Fruit fly (Drosophila melanogaster) whole organism: Measurements from ENCODE around the gene gny.

Experiments used
- CG8478 ChIP-seq: fragments of >200 bp; optimal IDR thresholded peaks from 2 replicates; lab custom pipeline; 2018; ENCODE audit warnings: inconsistent platforms
- Dll ChIP-seq: fragments of >200 bp; optimal IDR thresholded peaks from 2 replicates; lab custom pipeline; 2017
- EcR ChIP-seq, 2 experiments: fragments of >200 bp; optimal IDR thresholded peaks; 2 replicates each; lab custom pipeline; 2017; ENCODE audit warnings: missing biosample characterization in 2 of 2, missing genetic modification characterization in 2 of 2, missing genetic modification reagents in 2 of 2
- pan ChIP-seq: fragments of >200 bp; optimal IDR thresholded peaks from 2 replicates; lab custom pipeline; 2017
- psq ChIP-seq: fragments of >200 bp; optimal IDR thresholded peaks from 2 replicates; lab custom pipeline; 2017
- usp ChIP-seq: fragments of >200 bp; optimal IDR thresholded peaks from 2 replicates; lab custom pipeline; 2017; ENCODE audit warnings: missing biosample characterization, missing genetic modification characterization, mixed read lengths

The gny gene

DNA sequence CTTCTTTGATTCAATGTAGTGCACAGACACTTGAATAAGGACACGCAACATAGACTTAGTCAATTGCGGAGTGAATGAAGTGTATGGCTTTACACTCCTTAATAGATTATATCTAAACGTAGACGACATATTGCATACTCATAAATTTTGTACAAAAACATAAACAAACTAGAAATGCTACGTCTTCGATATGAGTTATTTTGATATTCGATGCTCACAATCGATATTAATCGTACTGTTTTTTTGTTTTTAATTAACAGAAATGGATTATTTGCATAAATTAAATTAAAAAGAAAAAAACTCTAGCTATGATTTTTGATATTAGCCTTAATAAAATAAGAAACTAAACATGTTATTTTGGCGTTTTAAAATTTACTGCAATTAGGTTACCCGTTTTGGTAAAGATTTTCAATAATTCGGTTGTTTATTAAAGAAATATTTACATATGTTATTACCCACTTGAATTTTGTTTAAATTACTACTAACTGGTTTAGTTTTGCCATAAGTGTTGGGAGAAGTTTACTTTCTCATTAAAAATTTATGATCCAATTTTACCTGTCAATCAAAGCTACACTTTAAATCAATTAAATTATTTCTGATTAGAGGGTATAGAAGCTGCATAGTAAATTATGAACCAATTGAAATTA lies 25.2 kb downstream of the gny start, which contains the start of the genes CG17768, LSm-4 and Ir31a:
Gene CG17768, minus strand, starts transcription at position 196 of the 647 bp plus-strand sequence.
Gene LSm-4, minus strand, starts transcription at position 196 of the 647 bp plus-strand sequence.
Gene Ir31a, plus strand, starts transcription at position 558 of the 647 bp plus-strand sequence.
- no peak for TF ChIP-seq EcR (GFP tag; optimal IDR thresholded peaks at IDR 0.05; lab: Kevin White, UChicago)
- no peak for TF ChIP-seq psq (lab: Kevin White, UChicago)
- no peak for TF ChIP-seq Dll
- no peak for TF ChIP-seq CG8478 (lab: Kevin White, UChicago)
- no peak for TF ChIP-seq pan (lab: Kevin White, UChicago)

DNA sequence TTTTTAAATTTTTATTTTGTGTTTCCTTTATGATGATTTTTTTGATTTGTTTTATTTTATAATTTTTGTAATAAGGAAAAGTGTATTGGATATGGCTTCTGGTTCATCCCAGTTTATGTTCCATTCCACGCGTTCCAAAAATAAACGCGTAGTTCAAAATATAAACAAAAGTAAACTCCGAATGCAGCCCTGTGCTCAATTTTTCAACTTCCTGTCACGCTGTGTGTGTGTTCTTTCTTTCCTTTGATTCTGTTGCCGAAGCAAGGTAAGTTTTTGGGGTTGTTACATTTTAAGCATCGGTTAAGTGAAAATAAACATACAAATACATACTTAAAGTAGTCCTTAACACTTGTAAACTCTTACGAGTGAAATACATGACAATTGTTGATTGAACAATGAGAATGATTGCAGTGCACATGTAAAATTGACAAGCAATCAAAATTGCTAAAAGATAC lies 28.2 kb downstream of the gny start, which contains the start of the genes Ip259 and RpS27A:
Gene Ip259, plus strand, starts transcription at position 231 of the 455 bp plus-strand sequence.
Gene RpS27A, plus strand, starts transcription at position 231 of the 455 bp plus-strand sequence.
- TF ChIP-seq EcR (GFP tag; optimal IDR thresholded peaks at IDR 0.05; lab: Kevin White, UChicago), result no peak
- no peak for TF ChIP-seq pan (lab: Kevin White, UChicago)
- TF ChIP-seq CG8478 (lab: Kevin White, UChicago), result no peak
- TF ChIP-seq Dll, result no peak
- no peak for TF ChIP-seq psq (lab: Kevin White, UChicago)
- TF ChIP-seq usp (GFP tag; lab: Kevin White, UChicago), result no peak

DNA sequence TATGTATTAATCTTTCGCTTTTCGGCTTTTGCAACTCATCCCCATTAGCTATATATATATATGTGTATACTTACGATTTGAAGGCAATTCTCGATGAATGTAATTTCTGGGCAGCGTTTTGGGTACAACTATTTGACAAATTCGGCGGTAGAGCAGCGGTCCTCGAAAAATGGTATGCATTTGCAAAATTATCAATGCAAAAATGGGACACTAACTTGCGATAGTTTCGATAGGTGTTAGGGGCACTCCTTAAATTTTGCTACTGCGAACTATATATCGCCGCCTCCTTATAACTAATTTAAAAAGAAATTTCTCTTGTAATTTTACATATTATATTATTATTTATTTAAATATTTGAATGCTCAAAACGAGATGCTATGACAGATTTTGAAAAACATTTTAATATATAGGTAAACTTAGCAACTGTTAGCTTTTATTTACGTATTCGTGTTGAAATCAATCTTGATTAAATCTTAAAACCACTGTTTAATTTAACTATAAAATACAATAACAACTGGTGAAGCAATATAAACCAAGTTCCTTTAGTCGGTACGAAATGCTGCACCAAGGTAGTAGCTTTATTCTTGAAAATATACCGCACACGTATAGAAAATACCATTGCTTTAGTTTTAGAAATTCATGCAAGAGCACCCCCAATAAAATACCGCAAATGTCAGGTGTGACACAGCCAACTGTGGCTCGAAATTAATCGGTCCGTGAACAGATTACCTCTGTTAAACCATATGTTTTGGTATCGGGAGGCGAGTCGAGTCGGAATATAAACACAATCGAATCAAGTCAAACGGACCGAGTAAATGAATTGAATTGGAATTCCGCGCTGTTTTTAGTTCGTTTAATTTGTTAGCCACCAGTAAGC lies 33.6 kb downstream of the gny start, which contains the start of the genes CG5355 and Klp31E:
Gene CG5355, minus strand, starts transcription at position 213 of the 877 bp plus-strand sequence.
Gene Klp31E, plus strand, starts transcription at position 767 of the 877 bp plus-strand sequence.
- TF ChIP-seq CG8478 (lab: Kevin White, UChicago) (no peak), EcR (GFP tag; optimal IDR thresholded peaks at IDR 0.05; lab: Kevin White, UChicago) (no peak), pan (lab: Kevin White, UChicago) (no peak), usp (GFP tag; lab: Kevin White, UChicago) (no peak), Dll (no peak), psq (lab: Kevin White, UChicago) (no peak)

DNA sequence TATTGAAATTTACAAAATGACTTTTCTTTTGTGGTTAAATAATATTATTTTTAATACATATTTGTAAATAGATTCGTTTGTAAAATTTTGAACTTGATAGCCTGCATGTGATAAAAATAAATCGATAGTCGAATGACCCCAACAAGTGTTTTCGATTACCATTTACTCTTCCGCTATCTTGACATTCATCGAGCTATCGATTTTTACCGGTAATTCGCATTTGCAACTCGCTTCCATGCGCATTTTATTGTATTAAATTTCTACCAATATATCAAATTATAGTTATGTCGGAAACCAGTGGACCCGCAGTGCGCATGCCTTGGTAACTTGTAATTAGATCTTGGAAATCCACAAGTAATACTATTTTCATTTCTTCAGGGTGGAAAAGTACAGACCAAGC lies 39.1 kb downstream of the gny start, which contains the start of gene RfC3:
Gene RfC3, plus strand, starts transcription at position 210 of the 400 bp plus-strand sequence.
- TF ChIP-seq pan (lab: Kevin White, UChicago) (no peak), Dll (no peak), EcR (GFP tag; optimal IDR thresholded peaks at IDR 0.05; lab: Kevin White, UChicago) (no peak), usp (GFP tag; lab: Kevin White, UChicago) (no peak), CG8478 (lab: Kevin White, UChicago) (no peak), psq (lab: Kevin White, UChicago) (no peak)

DNA sequence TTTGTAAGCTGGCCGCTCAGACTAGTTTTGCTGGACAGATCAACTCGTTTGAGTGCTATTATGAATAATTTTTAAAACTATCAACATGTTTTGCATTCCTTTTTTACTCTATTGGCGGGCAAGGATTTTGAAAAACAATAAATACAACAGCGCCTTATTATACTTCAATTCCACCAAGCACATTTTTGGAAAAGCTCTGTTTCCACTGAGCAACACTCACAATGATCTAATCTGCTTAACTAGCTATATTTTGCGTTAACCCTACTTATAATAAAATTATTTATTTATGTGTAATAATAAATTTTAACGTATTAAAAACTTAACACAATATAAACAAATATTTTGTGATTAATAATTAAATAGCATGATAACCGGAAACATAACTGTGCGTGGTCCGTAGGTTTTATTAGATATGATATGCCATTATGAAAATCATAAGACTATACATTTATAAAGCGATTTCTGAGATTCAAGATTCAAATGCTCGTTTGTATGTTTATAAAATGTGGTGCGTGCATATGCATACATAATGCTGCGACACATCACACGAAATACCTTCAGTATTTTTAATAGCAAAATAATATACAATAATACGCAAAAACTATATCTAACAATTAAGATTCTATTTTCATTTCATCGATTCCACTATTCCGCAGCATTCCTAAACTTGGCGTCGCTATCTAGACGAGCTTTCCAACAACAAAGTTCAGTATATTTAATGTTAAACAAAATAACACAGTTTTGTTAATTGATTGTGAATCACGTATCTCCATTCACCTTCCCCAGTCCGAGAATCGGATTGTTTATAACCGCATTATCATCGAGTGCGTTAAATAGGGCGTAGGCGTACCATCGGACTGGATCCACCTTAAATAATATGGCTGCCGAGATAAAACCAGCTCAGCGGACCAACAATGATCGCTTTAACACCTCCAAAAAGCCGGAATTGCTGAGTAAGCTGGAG lies 43.0 kb downstream of the gny start, which contains the start of the genes pie and Wdfy2:
Gene pie, minus strand, starts transcription at position 138 of the 964 bp plus-strand sequence.
Gene Wdfy2, plus strand, starts transcription at position 649 of the 964 bp plus-strand sequence.
- no peak for TF ChIP-seq usp (GFP tag; lab: Kevin White, UChicago)
- no peak for TF ChIP-seq psq (lab: Kevin White, UChicago)
- TF ChIP-seq EcR (GFP tag; optimal IDR thresholded peaks at IDR 0.05; lab: Kevin White, UChicago), result no peak
- TF ChIP-seq CG8478 (lab: Kevin White, UChicago), result no peak

DNA sequence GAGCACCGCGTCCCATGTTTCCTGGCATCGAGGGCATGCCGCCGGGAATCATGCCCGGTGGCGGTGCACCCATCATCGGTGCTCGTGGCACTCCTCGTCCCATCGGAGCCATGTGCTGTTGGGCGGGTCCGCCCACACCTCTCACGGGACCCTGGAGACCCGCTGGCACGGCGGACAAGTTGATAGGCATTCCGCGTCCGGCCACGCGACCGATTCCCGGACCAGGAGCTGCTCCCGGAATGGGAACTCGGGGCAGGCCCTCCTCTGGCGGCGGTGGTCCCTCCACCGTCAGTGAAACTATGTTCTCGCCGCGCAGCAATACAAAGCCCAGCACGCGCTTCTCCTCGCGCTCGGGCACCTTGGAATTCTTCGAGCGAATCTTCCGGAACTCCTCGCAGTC lies 45.7 kb downstream of the gny start:
- TF ChIP-seq psq (lab: Kevin White, UChicago) (no peak), pan (lab: Kevin White, UChicago) (no peak), EcR (GFP tag; optimal IDR thresholded peaks at IDR 0.05; lab: Kevin White, UChicago) (no peak), Dll (no peak), usp (GFP tag; lab: Kevin White, UChicago) (no peak), CG8478 (lab: Kevin White, UChicago) (no peak)

DNA sequence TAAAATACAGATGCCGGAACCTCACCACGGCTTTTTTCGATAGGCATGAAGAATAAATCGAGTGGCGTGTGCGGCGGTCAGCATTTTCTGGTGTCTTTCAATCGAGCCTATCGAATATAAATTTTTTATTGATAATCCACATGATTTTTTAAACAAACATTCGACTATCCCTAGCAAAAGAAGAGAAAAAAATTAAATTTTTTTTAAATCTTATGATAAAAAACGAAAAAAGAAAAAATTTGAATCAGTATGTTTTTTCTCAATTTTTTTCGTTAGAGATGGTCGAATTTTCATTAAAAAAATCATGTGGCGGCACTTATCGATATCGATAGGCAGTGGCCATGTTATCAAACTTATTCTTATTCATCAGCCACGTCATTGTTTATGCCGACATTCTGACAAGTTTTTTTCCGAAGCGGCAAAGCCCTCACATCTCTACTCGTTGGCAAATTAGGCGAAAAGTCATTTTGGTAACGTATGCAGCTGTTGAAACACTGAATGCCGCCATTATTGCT lies 46.7 kb downstream of the gny start, which contains the start of the genes SmB and KdelR:
Gene SmB, minus strand, starts transcription at position 94 of the 515 bp plus-strand sequence.
Gene KdelR, plus strand, starts transcription at position 354 of the 515 bp plus-strand sequence.
- TF ChIP-seq CG8478 (lab: Kevin White, UChicago) (no peak), EcR (GFP tag; optimal IDR thresholded peaks at IDR 0.05; lab: Kevin White, UChicago) (no peak), usp (GFP tag; lab: Kevin White, UChicago) (no peak), psq (lab: Kevin White, UChicago) (no peak), pan (lab: Kevin White, UChicago) (no peak)

DNA sequence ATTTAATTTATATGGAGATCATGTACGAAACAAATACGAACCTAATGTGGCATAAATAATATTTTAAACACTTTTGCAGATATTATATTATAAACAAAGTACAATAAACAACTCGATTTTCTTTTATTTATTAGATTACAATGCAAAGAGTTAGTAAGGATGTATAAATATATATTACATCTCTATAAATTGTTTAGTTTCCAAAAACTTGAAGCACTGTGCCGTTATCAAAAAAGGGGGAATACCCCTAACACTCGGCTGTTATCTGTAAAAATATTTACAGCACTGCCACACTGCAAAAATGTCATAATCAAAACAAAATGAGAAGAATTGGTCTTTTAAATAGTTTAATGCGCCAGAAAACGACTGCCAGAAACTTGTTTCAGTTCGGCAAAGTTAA lies 48.6 kb downstream of the gny start, which contains the start of gene CG5188:
Gene CG5188, plus strand, starts transcription at position 302 of the 400 bp plus-strand sequence.
- TF ChIP-seq CG8478 (lab: Kevin White, UChicago) (no peak), psq (lab: Kevin White, UChicago) (no peak), pan (lab: Kevin White, UChicago) (no peak), usp (GFP tag; lab: Kevin White, UChicago) (no peak), EcR (GFP tag; optimal IDR thresholded peaks at IDR 0.05; lab: Kevin White, UChicago) (no peak), Dll (no peak)

DNA sequence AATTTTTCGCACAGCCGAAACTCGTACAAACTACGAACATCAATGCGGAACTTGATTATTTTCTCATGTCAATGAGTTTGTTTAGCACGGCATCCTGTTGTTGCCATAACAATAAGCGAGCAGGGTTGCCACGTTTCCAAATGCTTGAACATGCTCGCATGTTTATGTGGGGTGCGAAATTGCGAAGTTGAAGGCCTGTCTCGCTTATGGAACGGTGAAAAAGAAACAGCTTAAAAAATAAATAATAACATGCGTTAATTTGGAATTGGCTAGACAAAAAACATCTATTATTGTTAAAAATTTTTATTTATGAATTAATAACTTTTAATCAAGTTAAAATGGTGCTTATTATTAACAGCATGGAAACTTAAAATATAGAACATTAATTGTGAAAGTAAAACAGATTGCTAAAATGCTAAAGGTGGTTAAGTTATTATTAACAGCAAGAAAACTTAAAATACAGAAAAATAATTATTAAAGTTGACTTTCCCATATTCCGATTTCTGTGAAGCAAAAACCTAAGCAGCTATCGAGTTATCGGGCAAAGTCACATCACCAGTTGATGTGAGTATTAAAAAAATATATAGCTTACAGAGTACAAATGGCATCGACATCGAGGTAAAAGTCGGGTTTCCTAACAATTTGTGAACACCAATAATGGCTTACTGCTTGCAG lies 51.0 kb downstream of the gny start, which contains the start of the genes Bug22 and TfIIB:
Gene Bug22, minus strand, starts transcription at position 117 of the 675 bp plus-strand sequence.
Gene TfIIB, plus strand, starts transcription at position 537 of the 675 bp plus-strand sequence.
- TF ChIP-seq pan (lab: Kevin White, UChicago), result no peak
- no peak for TF ChIP-seq usp (GFP tag; lab: Kevin White, UChicago)
- no peak for TF ChIP-seq EcR (GFP tag; optimal IDR thresholded peaks at IDR 0.05; lab: Kevin White, UChicago)
- TF ChIP-seq Dll, result no peak
- no peak for TF ChIP-seq CG8478 (lab: Kevin White, UChicago)
- no peak for TF ChIP-seq psq (lab: Kevin White, UChicago)
